Worm (Caenorhabditis elegans): Measurements from ENCODE around the gene zim-3.

The zim-3 gene

DNA sequence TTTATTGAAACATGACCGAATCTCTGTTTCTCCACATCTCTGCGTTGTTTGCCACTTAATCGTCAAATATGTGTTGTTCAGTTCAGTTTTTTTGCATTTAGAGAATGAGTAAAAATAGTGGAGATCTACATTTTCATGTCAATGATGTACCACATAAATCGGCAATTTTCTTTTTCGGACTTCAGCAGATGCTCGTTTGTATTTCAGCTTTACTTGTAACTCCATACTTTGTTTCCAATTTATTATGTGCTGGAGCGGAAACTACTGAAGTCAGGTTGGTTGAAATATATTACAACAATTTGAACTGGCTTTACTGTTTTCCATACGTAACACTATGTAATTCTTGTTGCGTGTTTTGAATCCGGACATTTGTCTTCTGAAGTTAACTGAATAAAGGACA is 27.9 kb upstream of the zim-3 start, which contains the start of gene T07G12.2:
Gene T07G12.2 (plus strand): TSS at position 62 of the 400 bp plus-strand sequence.
- no peak for TF ChIP-seq flt-1 (GFP tag; IDR thresholded peaks at IDR 0.05)
- no peak for TF ChIP-seq hnd-1 (tag; optimal IDR thresholded peaks at IDR 0.05)
- TF ChIP-seq hmg-4 (GFP tag; optimal IDR thresholded peaks at IDR 0.05): no peak
- TF ChIP-seq sea-1 (GFP tag; conservative IDR thresholded peaks at IDR 0.05): no peak
- no peak for TF ChIP-seq pes-1 (GFP tag; IDR thresholded peaks at IDR 0.05)
- no peak for TF ChIP-seq ama-1 (optimal IDR thresholded peaks at IDR 0.05)
- no peak for TF ChIP-seq tra-4 (tag; optimal IDR thresholded peaks at IDR 0.05)
- no peak for TF ChIP-seq tbx-37 (GFP tag; conservative IDR thresholded peaks at IDR 0.05)
- no peak for TF ChIP-seq scrt-1 (GFP tag; IDR thresholded peaks at IDR 0.05)
- TF ChIP-seq hmbx-1 (tag; optimal IDR thresholded peaks at IDR 0.05): no peak
- no peak for TF ChIP-seq ets-7 (tag; optimal IDR thresholded peaks at IDR 0.05)
- no peak for TF ChIP-seq tbx-11 (GFP tag; IDR thresholded peaks at IDR 0.05)
- TF ChIP-seq aly-1 (tag; optimal IDR thresholded peaks at IDR 0.05): no peak
- TF ChIP-seq F13C5.2 (tag; optimal IDR thresholded peaks at IDR 0.05): no peak

DNA sequence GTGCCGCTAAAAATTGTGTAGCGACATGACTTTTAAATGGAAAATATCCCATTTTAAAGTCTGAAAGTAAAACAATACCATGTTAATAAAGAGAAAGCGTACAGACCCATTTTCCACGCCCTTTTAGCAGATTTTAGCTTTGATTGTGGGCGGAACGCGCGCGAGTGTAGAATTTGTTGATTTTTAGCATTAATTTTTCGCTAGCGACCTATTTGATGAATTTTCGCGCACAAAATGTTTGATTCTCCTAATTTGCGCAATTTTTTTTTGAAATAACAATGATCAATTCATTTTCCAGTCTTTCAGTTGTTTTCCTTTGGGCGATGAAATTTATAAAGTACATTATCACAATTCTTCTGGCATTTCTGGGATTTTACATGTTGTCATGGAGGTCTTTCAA is 24.9 kb upstream of the zim-3 start, which contains the start of gene T07G12.3:
Gene T07G12.3 (plus strand): TSS at position 301 of the 400 bp plus-strand sequence.
- TF ChIP-seq ceh-36 (tag; optimal IDR thresholded peaks at IDR 0.05): no peak
- TF ChIP-seq hmg-4 (GFP tag; optimal IDR thresholded peaks at IDR 0.05): no peak
- no peak for TF ChIP-seq scrt-1 (GFP tag; IDR thresholded peaks at IDR 0.05)
- no peak for TF ChIP-seq hmbx-1 (tag; optimal IDR thresholded peaks at IDR 0.05)
- TF ChIP-seq hnd-1 (tag; optimal IDR thresholded peaks at IDR 0.05): no peak
- TF ChIP-seq ama-1 (optimal IDR thresholded peaks at IDR 0.05): no peak
- TF ChIP-seq flt-1 (GFP tag; IDR thresholded peaks at IDR 0.05): no peak
- TF ChIP-seq tbx-37 (GFP tag; conservative IDR thresholded peaks at IDR 0.05): no peak
- TF ChIP-seq F13C5.2 (tag; optimal IDR thresholded peaks at IDR 0.05): no peak
- TF ChIP-seq aly-1 (tag; optimal IDR thresholded peaks at IDR 0.05): no peak
- no peak for TF ChIP-seq tbx-11 (GFP tag; IDR thresholded peaks at IDR 0.05)
- TF ChIP-seq B0310.2 (tag; optimal IDR thresholded peaks at IDR 0.05): no peak
- TF ChIP-seq tra-4 (tag; optimal IDR thresholded peaks at IDR 0.05): no peak
- no peak for TF ChIP-seq ceh-13 (GFP tag; optimal IDR thresholded peaks at IDR 0.05)
- TF ChIP-seq sea-1 (GFP tag; conservative IDR thresholded peaks at IDR 0.05): no peak
- TF ChIP-seq ets-7 (tag; optimal IDR thresholded peaks at IDR 0.05): no peak

DNA sequence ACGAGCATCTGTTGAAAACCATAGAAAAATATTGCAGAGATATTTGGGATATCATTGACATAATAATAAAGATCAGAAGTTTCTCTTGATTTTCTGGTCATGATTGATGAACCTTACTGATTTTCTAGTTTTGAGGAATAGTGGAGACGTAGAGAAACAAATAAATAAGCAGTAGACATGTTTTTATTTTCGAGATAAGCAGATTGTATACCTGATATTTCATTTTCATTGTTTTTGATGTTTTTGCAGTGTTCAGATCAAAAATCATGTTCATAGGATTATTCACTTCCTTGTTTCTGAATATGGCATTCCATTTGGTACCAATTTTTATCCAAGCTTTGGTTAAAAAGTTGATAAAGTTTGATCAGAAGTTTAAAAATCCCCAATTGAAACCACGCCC is 19.9 kb upstream of the zim-3 start, which contains the start of gene T07G12.4:
Gene T07G12.4 (minus strand): TSS at position 101 of the 400 bp plus-strand sequence.
- TF ChIP-seq tbx-11 (GFP tag; IDR thresholded peaks at IDR 0.05) (no peak), flt-1 (GFP tag; IDR thresholded peaks at IDR 0.05) (no peak)

DNA sequence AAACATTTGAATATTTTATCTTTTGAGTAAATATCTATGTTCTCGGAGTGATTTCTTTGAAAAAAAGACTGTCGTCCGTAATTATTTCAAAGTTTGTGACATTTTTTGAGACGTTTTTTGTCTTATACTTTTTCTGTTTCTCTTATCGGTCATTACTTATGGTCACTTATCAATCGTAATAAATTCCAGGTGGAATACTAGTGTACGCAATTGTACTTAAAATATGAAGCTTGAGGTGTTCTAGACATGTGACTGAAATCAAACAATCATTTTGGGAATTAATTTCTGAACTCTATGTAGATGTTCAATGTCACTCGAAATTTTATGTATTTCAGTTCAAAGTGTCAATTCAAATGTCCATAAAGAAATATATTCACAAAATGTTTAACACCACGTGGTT is 16.2 kb upstream of the zim-3 start:
- TF ChIP-seq flt-1 (GFP tag; IDR thresholded peaks at IDR 0.05) (no peak), tbx-11 (GFP tag; IDR thresholded peaks at IDR 0.05) (no peak), hmbx-1 (tag; optimal IDR thresholded peaks at IDR 0.05) (no peak)

DNA sequence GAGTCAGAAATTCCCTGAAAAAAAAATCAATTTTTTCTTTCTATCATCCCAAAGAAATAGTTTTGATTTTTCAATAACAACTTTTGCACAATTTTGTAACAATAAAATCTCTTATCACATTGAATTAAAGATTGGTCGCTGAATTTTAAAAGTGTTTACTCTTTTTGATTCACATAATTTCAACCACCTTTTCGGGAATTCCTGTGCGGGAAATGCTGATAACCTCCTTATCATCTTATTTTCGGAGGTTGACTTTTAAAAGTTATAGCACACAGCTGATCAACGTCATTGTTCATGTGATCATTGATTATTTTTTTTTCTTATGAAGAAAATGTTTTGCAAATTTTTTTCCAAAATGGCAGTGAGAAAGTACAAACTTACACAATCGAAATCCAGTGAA is 15.2 kb upstream of the zim-3 start:
- no peak for TF ChIP-seq scrt-1 (GFP tag; IDR thresholded peaks at IDR 0.05)

DNA sequence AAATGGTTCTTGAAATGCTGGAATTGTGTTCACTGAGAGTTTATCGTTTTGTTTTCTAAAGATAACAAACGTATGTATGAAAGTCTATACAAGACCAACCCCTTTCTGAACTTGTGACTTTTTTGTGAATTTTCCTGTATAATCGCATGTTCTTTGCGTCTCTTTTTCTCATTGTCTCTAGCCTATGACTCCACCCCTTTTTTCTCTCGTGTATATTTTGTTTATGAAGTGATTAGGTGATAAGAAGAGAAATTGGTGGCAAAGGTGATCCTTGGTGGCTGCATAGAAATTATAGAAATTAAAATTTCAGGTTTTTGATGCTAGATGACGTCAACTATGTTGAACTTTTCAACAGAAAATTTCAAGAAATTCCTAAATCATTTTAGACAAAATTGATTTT is 13.5 kb upstream of the zim-3 start, which contains the start of gene T07G12.5:
Gene T07G12.5 (minus strand): TSS at position 101 of the 400 bp plus-strand sequence.
- TF ChIP-seq ets-7 (tag; optimal IDR thresholded peaks at IDR 0.05) (no peak), hnd-1 (tag; optimal IDR thresholded peaks at IDR 0.05) (no peak)

DNA sequence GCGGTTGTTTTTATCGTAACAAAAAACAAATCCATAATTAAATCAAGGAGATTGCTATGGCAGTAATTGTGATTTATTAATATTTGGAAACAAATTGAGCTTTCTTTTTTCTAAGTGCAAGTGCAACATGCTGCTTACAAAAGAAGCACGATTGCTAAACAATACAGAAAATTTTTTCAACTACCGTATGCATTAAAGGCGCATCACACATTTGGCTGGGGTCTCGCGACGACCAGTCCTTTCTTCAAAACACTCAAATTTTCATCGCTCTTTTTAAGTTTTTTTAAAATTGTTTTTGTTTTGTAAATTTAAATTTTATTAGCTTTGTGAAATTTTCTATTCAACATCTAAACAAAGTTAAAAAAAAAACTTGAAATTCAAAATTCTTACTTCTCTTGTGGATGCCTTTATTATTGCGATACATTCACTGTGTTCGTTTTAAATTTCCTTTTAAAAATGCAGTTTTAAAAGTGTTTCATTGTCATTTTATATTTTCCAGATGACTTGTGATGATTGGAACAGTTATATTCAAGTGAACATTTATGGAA is 11.9 kb upstream of the zim-3 start, which contains the start of gene zim-1:
Gene zim-1 (plus strand): TSS at position 498 of the 548 bp plus-strand sequence.
- TF ChIP-seq ets-7 (tag; optimal IDR thresholded peaks at IDR 0.05) (no peak), hmbx-1 (tag; optimal IDR thresholded peaks at IDR 0.05) (no peak), B0310.2 (tag; optimal IDR thresholded peaks at IDR 0.05) (no peak), F13C5.2 (tag; optimal IDR thresholded peaks at IDR 0.05) (no peak), hmg-4 (GFP tag; optimal IDR thresholded peaks at IDR 0.05) (no peak), tra-4 (tag; optimal IDR thresholded peaks at IDR 0.05) (no peak), hnd-1 (tag; optimal IDR thresholded peaks at IDR 0.05) (no peak), tbx-11 (GFP tag; IDR thresholded peaks at IDR 0.05) (no peak), aly-1 (tag; optimal IDR thresholded peaks at IDR 0.05) (no peak), tbx-37 (GFP tag; conservative IDR thresholded peaks at IDR 0.05) (no peak), pes-1 (GFP tag; IDR thresholded peaks at IDR 0.05) (no peak), ceh-13 (GFP tag; optimal IDR thresholded peaks at IDR 0.05) (no peak), scrt-1 (GFP tag; IDR thresholded peaks at IDR 0.05) (no peak), flt-1 (GFP tag; IDR thresholded peaks at IDR 0.05) (no peak), ama-1 (optimal IDR thresholded peaks at IDR 0.05) (no peak), ceh-36 (tag; optimal IDR thresholded peaks at IDR 0.05) (no peak), sea-1 (GFP tag; conservative IDR thresholded peaks at IDR 0.05) (no peak)

DNA sequence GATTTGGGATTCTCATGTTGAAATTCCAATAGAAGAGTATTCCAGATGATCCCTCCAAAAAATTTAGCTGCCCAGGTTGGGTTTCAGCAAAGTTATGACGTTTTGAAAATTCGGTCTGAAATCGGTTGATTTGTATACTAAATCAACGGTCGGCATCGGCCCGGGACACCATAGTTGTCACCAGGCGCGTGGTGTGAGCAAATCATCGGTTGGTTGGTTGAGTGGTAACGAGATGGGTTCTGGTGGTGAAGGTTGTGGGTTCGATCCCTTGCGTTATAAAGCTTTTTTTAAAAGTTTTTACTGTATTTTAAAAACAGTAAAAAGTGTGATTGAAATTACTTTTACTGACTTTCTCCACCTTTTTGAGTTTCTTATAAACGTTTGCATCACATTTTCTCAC is 10.0 kb upstream of the zim-3 start:
- TF ChIP-seq tbx-11 (GFP tag; IDR thresholded peaks at IDR 0.05): 0 out of 2 replicates have a peak, but pooled peaks have one; percentile 33
- peak; percentile 70 for TF ChIP-seq flt-1 (GFP tag; IDR thresholded peaks at IDR 0.05)
- 0 out of 2 replicates have a peak, but pooled peaks have one; percentile 10 for TF ChIP-seq tbx-37 (GFP tag; conservative IDR thresholded peaks at IDR 0.05)

DNA sequence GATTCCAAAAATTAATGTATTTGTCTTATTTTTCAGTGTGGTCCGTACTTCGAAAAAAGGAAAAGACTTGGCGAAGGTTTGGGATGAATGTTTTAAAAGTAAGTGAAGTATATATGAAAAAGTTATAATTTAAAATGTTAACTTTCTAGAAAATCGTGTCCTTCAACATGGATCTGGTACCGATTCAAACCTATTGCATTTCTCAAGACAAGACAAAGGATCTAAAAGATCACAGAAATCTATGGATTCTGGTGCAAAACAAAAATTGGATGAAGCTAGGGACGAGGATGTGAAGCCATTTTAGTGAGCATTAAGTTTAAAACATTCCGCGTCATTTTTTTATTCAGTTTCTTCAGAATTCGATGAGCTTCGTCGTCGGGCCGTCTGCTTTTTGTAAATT is 3.6 kb upstream of the zim-3 start, which contains the start of gene zim-2:
Gene zim-2 (plus strand): TSS at position 301 of the 400 bp plus-strand sequence.
- TF ChIP-seq flt-1 (GFP tag; IDR thresholded peaks at IDR 0.05) (no peak), hmbx-1 (tag; optimal IDR thresholded peaks at IDR 0.05) (no peak), hmg-4 (GFP tag; optimal IDR thresholded peaks at IDR 0.05) (no peak), scrt-1 (GFP tag; IDR thresholded peaks at IDR 0.05) (no peak), sea-1 (GFP tag; conservative IDR thresholded peaks at IDR 0.05) (no peak), ama-1 (optimal IDR thresholded peaks at IDR 0.05) (no peak), ceh-13 (GFP tag; optimal IDR thresholded peaks at IDR 0.05) (no peak), tra-4 (tag; optimal IDR thresholded peaks at IDR 0.05) (no peak), tbx-37 (GFP tag; conservative IDR thresholded peaks at IDR 0.05) (no peak), pes-1 (GFP tag; IDR thresholded peaks at IDR 0.05) (no peak), aly-1 (tag; optimal IDR thresholded peaks at IDR 0.05) (no peak), tbx-11 (GFP tag; IDR thresholded peaks at IDR 0.05) (no peak), F13C5.2 (tag; optimal IDR thresholded peaks at IDR 0.05) (no peak), hnd-1 (tag; optimal IDR thresholded peaks at IDR 0.05) (no peak)

Data from whole organism, early embryonic.